Worm (Caenorhabditis elegans): Measurements from ENCODE around the gene oac-59.

The oac-59 gene

ce11 chrIV:12304750-12305149 is 3.7 kb upstream of the oac-59 start:
- TF ChIP-seq mbf-1 (tag; optimal IDR thresholded peaks at IDR 0.05) (no peak), crh-2 (tag; optimal IDR thresholded peaks at IDR 0.05) (no peak), unc-55 (GFP tag; optimal IDR thresholded peaks at IDR 0.05) (no peak), nhr-77 (tag; optimal IDR thresholded peaks at IDR 0.05) (no peak), nhr-6 (tag; optimal IDR thresholded peaks at IDR 0.05) (no peak), ztf-1 (GFP tag; conservative IDR thresholded peaks at IDR 0.05) (no peak), C34F6.9 (tag; optimal IDR thresholded peaks at IDR 0.05) (no peak), nhr-21 (tag; optimal IDR thresholded peaks at IDR 0.05) (no peak), nhr-12 (tag; optimal IDR thresholded peaks at IDR 0.05) (no peak), alr-1 (tag; optimal IDR thresholded peaks at IDR 0.05) (no peak), Y55F3AM.14 (GFP tag; optimal IDR thresholded peaks at IDR 0.05) (no peak), skn-1 (tag; optimal IDR thresholded peaks at IDR 0.05) (no peak), zag-1 (tag; optimal IDR thresholded peaks at IDR 0.05) (no peak), ZK546.5 (tag; optimal IDR thresholded peaks at IDR 0.05) (no peak), egl-27 (tag; optimal IDR thresholded peaks at IDR 0.05) (no peak), unc-39 (tag; optimal IDR thresholded peaks at IDR 0.05) (no peak), elt-3 (tag; optimal IDR thresholded peaks at IDR 0.05) (no peak)

- TF ChIP-seq ztf-4 (tag; optimal IDR thresholded peaks at IDR 0.05) (no peak), fos-1 (tag; optimal IDR thresholded peaks at IDR 0.05) (peak; percentile 60)
Observed at ce11 chrIV:12302885-12303284, 1.8 kb upstream of the oac-59 start.

- TF ChIP-seq nhr-77 (tag; optimal IDR thresholded peaks at IDR 0.05) (no peak), sma-3 (GFP tag; optimal IDR thresholded peaks at IDR 0.05) (no peak), nhr-21 (tag; optimal IDR thresholded peaks at IDR 0.05) (no peak), R02D3.7 (tag; optimal IDR thresholded peaks at IDR 0.05) (no peak), ceh-16 (tag; optimal IDR thresholded peaks at IDR 0.05) (no peak), C34F6.9 (tag; optimal IDR thresholded peaks at IDR 0.05) (no peak), egl-27 (tag; optimal IDR thresholded peaks at IDR 0.05) (no peak), mdl-1 (tag; optimal IDR thresholded peaks at IDR 0.05) (no peak), gmeb-1 (tag; optimal IDR thresholded peaks at IDR 0.05) (no peak), nhr-6 (tag; optimal IDR thresholded peaks at IDR 0.05) (no peak), fos-1 (tag; optimal IDR thresholded peaks at IDR 0.05) (no peak), crh-2 (tag; optimal IDR thresholded peaks at IDR 0.05) (no peak), mab-5 (tag; optimal IDR thresholded peaks at IDR 0.05) (no peak), Y55F3AM.14 (GFP tag; optimal IDR thresholded peaks at IDR 0.05) (no peak), nhr-237 (tag; optimal IDR thresholded peaks at IDR 0.05) (no peak), lin-39 (tag; optimal IDR thresholded peaks at IDR 0.05) (no peak), skn-1 (tag; optimal IDR thresholded peaks at IDR 0.05) (no peak), peb-1 (tag; optimal IDR thresholded peaks at IDR 0.05) (no peak), mbf-1 (tag; optimal IDR thresholded peaks at IDR 0.05) (no peak)
Observed at ce11 chrIV:12290744-12291143, 10.3 kb downstream of the oac-59 start, which contains the start of gene C42C1.8. TSS of gene C42C1.8 (plus strand) at chrIV:12291044.

DNA sequence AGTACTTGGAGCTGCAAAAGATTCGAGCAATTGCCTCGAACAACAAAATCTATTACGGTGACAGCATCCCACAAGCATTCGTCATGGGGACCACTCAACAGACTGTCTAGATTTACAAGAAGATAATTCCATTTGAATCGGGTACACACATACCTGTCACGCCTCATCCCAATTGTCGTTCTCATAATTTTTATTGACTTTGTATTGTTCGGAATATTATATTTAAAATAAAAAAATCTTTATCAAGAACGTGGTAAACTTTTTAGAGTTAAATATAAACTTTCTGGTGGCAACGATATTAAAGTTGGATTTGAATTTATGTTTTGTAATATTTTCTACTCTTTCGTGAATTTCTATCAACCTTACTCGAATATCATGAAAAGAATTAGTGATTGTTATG is 11.9 kb downstream of the oac-59 start, which contains the start of gene C42C1.9:
C42C1.9 (plus strand) TSS at position 301 of the 400 bp plus-strand sequence.
- TF ChIP-seq skn-1 (tag; optimal IDR thresholded peaks at IDR 0.05) (no peak), F13H6.1 (tag; optimal IDR thresholded peaks at IDR 0.05) (no peak), lin-39 (tag; optimal IDR thresholded peaks at IDR 0.05) (no peak), dmd-4 (tag; optimal IDR thresholded peaks at IDR 0.05) (no peak)

ce11 chrIV:12287628-12288027 is 13.4 kb downstream of the oac-59 start, which contains the start of gene erl-1:
TSS of gene erl-1 (plus strand) at chrIV:12287928.
- TF ChIP-seq elt-3 (tag; optimal IDR thresholded peaks at IDR 0.05) (no peak), elt-1 (tag; optimal IDR thresholded peaks at IDR 0.05) (no peak), nhr-11 (tag; optimal IDR thresholded peaks at IDR 0.05) (no peak), sma-3 (GFP tag; optimal IDR thresholded peaks at IDR 0.05) (no peak), mdl-1 (tag; optimal IDR thresholded peaks at IDR 0.05) (no peak), ama-1 (optimal IDR thresholded peaks at IDR 0.05) (no peak), nhr-12 (tag; optimal IDR thresholded peaks at IDR 0.05) (no peak), F13H6.1 (tag; optimal IDR thresholded peaks at IDR 0.05) (no peak), alr-1 (tag; optimal IDR thresholded peaks at IDR 0.05) (no peak), mbf-1 (tag; optimal IDR thresholded peaks at IDR 0.05) (no peak), lsy-2 (tag; optimal IDR thresholded peaks at IDR 0.05) (no peak), nhr-25 (tag; optimal IDR thresholded peaks at IDR 0.05) (no peak), ztf-1 (GFP tag; conservative IDR thresholded peaks at IDR 0.05) (no peak), lin-13 (GFP tag; optimal IDR thresholded peaks at IDR 0.05) (no peak), nhr-237 (tag; optimal IDR thresholded peaks at IDR 0.05) (no peak), zag-1 (tag; optimal IDR thresholded peaks at IDR 0.05) (no peak)

Measured in whole organism, L2 larva.